Worm (Caenorhabditis elegans): ENCODE data around the gene irk-1.

- TF ChIP-seq pes-1 (GFP tag; IDR thresholded peaks at IDR 0.05) (no peak), ama-1 (optimal IDR thresholded peaks at IDR 0.05) (no peak), hnd-1 (tag; optimal IDR thresholded peaks at IDR 0.05) (no peak), flt-1 (GFP tag; IDR thresholded peaks at IDR 0.05) (no peak), ceh-36 (tag; optimal IDR thresholded peaks at IDR 0.05) (no peak), tra-4 (tag; optimal IDR thresholded peaks at IDR 0.05) (no peak), ets-7 (tag; optimal IDR thresholded peaks at IDR 0.05) (no peak), ceh-13 (GFP tag; optimal IDR thresholded peaks at IDR 0.05) (no peak), tbx-37 (GFP tag; conservative IDR thresholded peaks at IDR 0.05) (no peak), sea-1 (GFP tag; conservative IDR thresholded peaks at IDR 0.05) (no peak), hmg-4 (GFP tag; optimal IDR thresholded peaks at IDR 0.05) (no peak), F13C5.2 (tag; optimal IDR thresholded peaks at IDR 0.05) (no peak)
Observed at ce11 chrX:6790457-6790856, 12.5 kb upstream of the irk-1 start.
